Fruit fly (Drosophila melanogaster): Measurements from ENCODE around the gene pb.

DNA sequence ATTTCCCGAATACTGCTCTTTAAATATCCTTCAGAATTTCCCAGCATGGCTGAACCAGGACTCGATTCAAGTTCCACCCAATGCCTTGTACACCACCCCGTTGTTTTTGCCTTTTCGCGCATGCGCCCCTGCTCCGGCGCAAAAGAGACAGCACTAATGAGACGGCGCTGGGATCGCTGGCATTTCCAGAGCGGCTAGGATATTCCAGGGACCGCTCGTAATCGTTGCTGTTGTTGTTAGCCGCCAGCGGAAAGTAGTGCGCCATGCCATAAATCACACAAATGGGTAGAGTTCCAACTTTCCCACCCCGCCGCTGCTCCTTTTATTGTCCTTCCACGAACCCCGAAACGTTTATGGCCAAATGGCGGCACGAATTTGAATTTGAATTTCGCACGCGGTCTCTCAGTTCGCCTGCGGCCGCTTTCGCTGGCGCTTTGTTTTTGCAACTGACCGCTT is 20.4 kb upstream of the pb start, which contains the start of gene Ama:
- no peak for TF ChIP-seq CG12659 (GFP tag; optimal IDR thresholded peaks at IDR 0.05)
- TF ChIP-seq CG1233 (GFP tag; optimal IDR thresholded peaks at IDR 0.05) = no peak
- no peak for TF ChIP-seq H2.0 (GFP tag; IDR thresholded peaks at IDR 0.05)
- TF ChIP-seq CG2120 (GFP tag; optimal IDR thresholded peaks at IDR 0.05) = no peak
- no peak for TF ChIP-seq Deaf1 (tag; optimal IDR thresholded peaks at IDR 0.05)
- no peak for TF ChIP-seq CG15514 (GFP tag; optimal IDR thresholded peaks at IDR 0.05)
- TF ChIP-seq Kr (GFP tag; optimal IDR thresholded peaks at IDR 0.05) = no peak
- no peak for TF ChIP-seq PHDP (tag; optimal IDR thresholded peaks at IDR 0.05)
- no peak for TF ChIP-seq en (GFP tag; optimal IDR thresholded peaks at IDR 0.05)
- TF ChIP-seq CG5180 (GFP tag; optimal IDR thresholded peaks at IDR 0.05) = no peak
- no peak for TF ChIP-seq chn (GFP tag; optimal IDR thresholded peaks at IDR 0.05)
- TF ChIP-seq CG6683 (GFP tag; optimal IDR thresholded peaks at IDR 0.05) = no peak

Measured in whole organism, embryonic.